Worm (Caenorhabditis elegans): ENCODE results near the gene ogdh-2.

ce11 chrV:12198545-12198944 lies 4.2 kb downstream of the ogdh-2 start, which contains the start of gene lon-3:
- TF ChIP-seq zag-1 (tag; optimal IDR thresholded peaks at IDR 0.05) (no peak), dmd-4 (tag; optimal IDR thresholded peaks at IDR 0.05) (no peak), nhr-11 (tag; optimal IDR thresholded peaks at IDR 0.05) (no peak), nhr-12 (tag; optimal IDR thresholded peaks at IDR 0.05) (no peak), R02D3.7 (tag; optimal IDR thresholded peaks at IDR 0.05) (no peak), fos-1 (tag; optimal IDR thresholded peaks at IDR 0.05) (no peak), nhr-237 (tag; optimal IDR thresholded peaks at IDR 0.05) (no peak), lin-39 (tag; optimal IDR thresholded peaks at IDR 0.05) (no peak), skn-1 (tag; optimal IDR thresholded peaks at IDR 0.05) (no peak), mbf-1 (tag; optimal IDR thresholded peaks at IDR 0.05) (no peak), unc-62 (GFP tag; optimal IDR thresholded peaks at IDR 0.05) (no peak)
